Fruit fly (Drosophila melanogaster): ENCODE measurements around the gene TfIIFalpha.

TfIIFalpha gene

dm6 chr3R:6353624-6354352, 26.5 kb upstream of the TfIIFalpha start (continued):
- TF ChIP-seq disco-r (GFP tag; optimal IDR thresholded peaks at IDR 0.05) = peak; percentile 64
- TF ChIP-seq al (GFP tag; IDR thresholded peaks at IDR 0.05) = no peak; the same call in 1 of the 2 replicates
- peak; percentile 62; the same call in 1 of the 2 replicates for TF ChIP-seq seq (GFP tag; IDR thresholded peaks at IDR 0.05)
- TF ChIP-seq CG15696 (tag; optimal IDR thresholded peaks at IDR 0.05) = peak; percentile 20
- no peak for TF ChIP-seq zen2 (GFP tag; IDR thresholded peaks at IDR 0.05; ENCODE audit: partially characterized antibody)
- TF ChIP-seq Ssrp (tag; optimal IDR thresholded peaks at IDR 0.05) = peak; percentile 84
- peak; percentile 2 for TF ChIP-seq CG7928 (GFP tag; optimal IDR thresholded peaks at IDR 0.05)
- peak; percentile 74 for TF ChIP-seq Drgx (GFP tag; IDR thresholded peaks at IDR 0.05)
- peak; percentile 67 for TF ChIP-seq cato (GFP tag; optimal IDR thresholded peaks at IDR 0.05; ENCODE audit: borderline replicate concordance)
- TF ChIP-seq Hr51 (GFP tag; optimal IDR thresholded peaks at IDR 0.05) = peak in 1 of 2 experiments; percentile 26
- TF ChIP-seq CG14441 (GFP tag; IDR thresholded peaks at IDR 0.05) = peak; percentile 45
- peak; percentile 29; the same call in 1 of the 2 replicates for TF ChIP-seq CG14014 (GFP tag; IDR thresholded peaks at IDR 0.05)
- TF ChIP-seq CoRest (tag; optimal IDR thresholded peaks at IDR 0.05) = peak; percentile 90
- TF ChIP-seq gce (GFP tag; IDR thresholded peaks at IDR 0.05) = no peak
- TF ChIP-seq danr (GFP tag; IDR thresholded peaks at IDR 0.05) = peak; percentile 47; the same call in 1 of the 2 replicates
- peak; percentile 48 for TF ChIP-seq CG6654 (GFP tag; optimal IDR thresholded peaks at IDR 0.05)
- no peak for TF ChIP-seq mld (GFP tag; IDR thresholded peaks at IDR 0.05; ENCODE audit: partially characterized antibody)
- TF ChIP-seq CG6765 (GFP tag; optimal IDR thresholded peaks at IDR 0.05) = peak; percentile 60
- peak; percentile 39 for TF ChIP-seq NC2β (GFP tag; optimal IDR thresholded peaks at IDR 0.05)
- TF ChIP-seq Kr (GFP tag; optimal IDR thresholded peaks at IDR 0.05) = no peak
- TF ChIP-seq CG11504 (tag; optimal IDR thresholded peaks at IDR 0.05) = no peak
- peak; percentile 95 for TF ChIP-seq sens (GFP tag)
- peak; percentile 62 for TF ChIP-seq ems (GFP tag; optimal IDR thresholded peaks at IDR 0.05)
- peak; percentile 75 for TF ChIP-seq CG13775 (GFP tag; optimal IDR thresholded peaks at IDR 0.05)
- TF ChIP-seq CG8290 (GFP tag; optimal IDR thresholded peaks at IDR 0.05) = peak; percentile 34
- no peak for TF ChIP-seq CG8290 (tag; optimal IDR thresholded peaks at IDR 0.05)
- TF ChIP-seq Sin3A (optimal IDR thresholded peaks at IDR 0.05) = no peak
- peak; percentile 61; the same call in 1 of the 2 replicates for TF ChIP-seq gsb (GFP tag; IDR thresholded peaks at IDR 0.05)
- TF ChIP-seq CG5245 (GFP tag; optimal IDR thresholded peaks at IDR 0.05) = peak; percentile 38
- TF ChIP-seq Max (GFP tag; optimal IDR thresholded peaks at IDR 0.05) = peak; percentile 65
- 0 out of 2 replicates have a peak, but pooled peaks have one; percentile 34 for TF ChIP-seq sob (GFP tag; IDR thresholded peaks at IDR 0.05)
- no peak for TF ChIP-seq unc-4 (GFP tag; IDR thresholded peaks at IDR 0.05; ENCODE audit: partially characterized antibody)
- TF ChIP-seq wor (GFP tag; IDR thresholded peaks at IDR 0.05) = peak; percentile 61
- TF ChIP-seq Fer1 (GFP tag; optimal IDR thresholded peaks at IDR 0.05) = no peak
- TF ChIP-seq esg (GFP tag; conservative IDR thresholded peaks at IDR 0.05) = peak; percentile 50
- TF ChIP-seq CG1233 (GFP tag; optimal IDR thresholded peaks at IDR 0.05) = peak; percentile 73
- TF ChIP-seq Xbp1 (GFP tag; optimal IDR thresholded peaks at IDR 0.05) = peak; percentile 83
- no peak for TF ChIP-seq NC2α (GFP tag; optimal IDR thresholded peaks at IDR 0.05)
- no peak for TF ChIP-seq gcm (GFP tag; optimal IDR thresholded peaks at IDR 0.05)
- TF ChIP-seq sr (GFP tag; IDR thresholded peaks at IDR 0.05) = peak; percentile 72
- TF ChIP-seq CG1603 (tag; optimal IDR thresholded peaks at IDR 0.05) = no peak
- peak; percentile 55; the same call in 1 of the 3 replicates for TF ChIP-seq ci (GFP tag; IDR thresholded peaks at IDR 0.05)
- peak; percentile 47 for TF ChIP-seq CG4730 (GFP tag; IDR thresholded peaks at IDR 0.05)
- TF ChIP-seq CG9817 (tag; optimal IDR thresholded peaks at IDR 0.05) = peak; percentile 55
- no peak for TF ChIP-seq CG15601 (tag; optimal IDR thresholded peaks at IDR 0.05)
- TF ChIP-seq CG12155 (GFP tag; optimal IDR thresholded peaks at IDR 0.05) = peak; percentile 64
- TF ChIP-seq CG7786 (GFP tag; optimal IDR thresholded peaks at IDR 0.05) = peak; percentile 48
- TF ChIP-seq nmo (GFP tag; optimal IDR thresholded peaks at IDR 0.05) = peak; percentile 93
- no peak for TF ChIP-seq CG11247 (GFP tag; IDR thresholded peaks at IDR 0.05)
- 0 out of 3 replicates have a peak, but pooled peaks have one; percentile 22 for TF ChIP-seq ase (GFP tag; IDR thresholded peaks at IDR 0.05)

All from whole organism, embryonic.